Worm (Caenorhabditis elegans): ENCODE data around the gene T26C12.2.

- TF ChIP-seq W03F9.2 (tag; optimal IDR thresholded peaks at IDR 0.05) (no peak), dao-5 (tag; optimal IDR thresholded peaks at IDR 0.05) (no peak), him-1 (tag; optimal IDR thresholded peaks at IDR 0.05) (no peak)
Observed at ce11 chrIV:3298300-3298699, 32.7 kb upstream of the T26C12.2 start, which contains the start of gene W08E12.6.

Data from whole organism, L4/young adult.